Worm (Caenorhabditis elegans) whole organism, midembryonic: ENCODE data around the gene F48G7.10.

Experiments
- T22C8.4 ChIP-seq: fragments of 200-800 bp; sonication (Bioruptor generic); IDR thresholded peaks from 2 replicates; pipeline ENCODE4 v1.3.6; 2022; ENCODE audit warnings: missing genetic modification characterization, missing compliant biosample characterization
- cog-1 ChIP-seq: sonication (generic microtip); optimal IDR thresholded peaks from 2 replicates; lab custom pipeline; 2016; ENCODE audit warnings: missing genetic modification characterization, missing compliant biosample characterization
- flt-1 ChIP-seq: fragments of 200-800 bp; sonication (Bioruptor generic); IDR thresholded peaks from 2 replicates; pipeline ENCODE4 v1.3.6; 2022; ENCODE audit warnings: missing genetic modification characterization, missing compliant biosample characterization
- klf-2 ChIP-seq: fragments of 200-800 bp; sonication (Bioruptor generic); conservative IDR thresholded peaks from 2 replicates; pipeline ENCODE4 v1.3.6; 2022; ENCODE audit warnings: missing genetic modification reagents, missing genetic modification characterization, missing compliant biosample characterization
- med-1 ChIP-seq: sonication (generic microtip); optimal IDR thresholded peaks from 2 replicates; lab custom pipeline; 2017; ENCODE audit warnings: missing genetic modification characterization, mild to moderate bottlenecking, missing compliant biosample characterization, antibody characterized with exemption, missing genetic modification reagents; ENCODE audit not compliant: insufficient read depth
- ref-1 ChIP-seq: fragments of 200-800 bp; sonication (Bioruptor generic); conservative IDR thresholded peaks from 2 replicates; pipeline ENCODE4 v1.3.6; 2022; ENCODE audit warnings: missing genetic modification reagents, missing genetic modification characterization, missing compliant biosample characterization
- tab-1 ChIP-seq: fragments of 200-800 bp; sonication (Bioruptor generic); IDR thresholded peaks from 2 replicates; pipeline ENCODE4 v1.3.6; 2022; ENCODE audit warnings: missing genetic modification characterization, missing compliant biosample characterization
- ztf-23 ChIP-seq: fragments of 200-800 bp; sonication (Bioruptor generic); IDR thresholded peaks from 2 replicates; pipeline ENCODE4 v1.3.6; 2022; ENCODE audit warnings: missing genetic modification reagents, missing genetic modification characterization, missing compliant biosample characterization
- ztf-29 ChIP-seq: fragments of 200-800 bp; sonication (Bioruptor generic); IDR thresholded peaks from 2 replicates; pipeline ENCODE4 v1.3.6; 2022; ENCODE audit warnings: missing genetic modification reagents, missing genetic modification characterization, missing compliant biosample characterization

F48G7.10 gene

DNA sequence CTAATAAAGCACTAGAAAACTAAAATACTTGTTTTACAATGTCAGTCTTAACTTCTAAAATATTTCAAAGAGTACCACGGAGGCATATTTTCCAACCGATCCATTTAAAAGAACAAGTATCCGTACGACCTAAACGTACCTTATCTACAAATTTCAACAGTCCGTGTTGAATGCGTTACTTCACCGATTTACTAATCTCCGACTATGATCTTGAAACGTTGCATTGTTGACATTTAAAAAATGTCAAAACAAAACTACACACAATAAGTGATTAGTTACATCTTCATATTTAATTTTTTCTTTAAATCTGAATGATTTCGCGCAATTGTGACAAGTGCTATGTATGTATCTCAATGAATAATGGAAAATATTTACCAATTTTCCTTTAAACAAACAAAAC is 36.9 kb downstream of the F48G7.10 start:
- TF ChIP-seq cog-1 (tag; lab: Kevin White, UChicago) (no peak), med-1 (GFP tag; lab: Kevin White, UChicago) (no peak), ztf-23 (GFP tag; lab: Robert Waterston, UW) (no peak), tab-1 (GFP tag; lab: Robert Waterston, UW) (no peak), ztf-29 (GFP tag; lab: Robert Waterston, UW) (no peak), T22C8.4 (GFP tag; lab: Robert Waterston, UW) (no peak), flt-1 (GFP tag; lab: Robert Waterston, UW) (no peak), ref-1 (GFP tag; lab: Robert Waterston, UW) (no peak), klf-2 (GFP tag; lab: Robert Waterston, UW) (no peak)

DNA sequence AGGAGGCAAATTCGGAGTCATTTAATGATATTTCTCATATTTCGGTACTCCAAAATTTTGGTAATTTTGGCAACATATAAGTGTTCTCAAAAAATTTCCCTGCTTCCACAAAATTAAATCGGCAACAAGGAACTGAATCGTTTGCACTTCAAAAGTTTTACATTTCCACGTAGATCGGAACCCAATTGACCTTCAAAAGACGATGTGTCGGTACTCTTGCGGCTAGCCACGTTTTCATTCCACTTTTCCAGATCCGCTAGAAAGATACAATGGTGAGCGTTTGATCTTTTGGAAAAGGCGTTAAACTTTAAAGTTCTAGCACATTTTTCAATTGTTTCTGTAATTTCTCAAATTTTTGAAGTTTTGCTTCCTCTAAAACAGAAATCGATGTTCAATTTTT is 37.8 kb downstream of the F48G7.10 start:
- no peak for TF ChIP-seq T22C8.4 (GFP tag; lab: Robert Waterston, UW)
- no peak for TF ChIP-seq klf-2 (GFP tag; lab: Robert Waterston, UW)
- TF ChIP-seq tab-1 (GFP tag; lab: Robert Waterston, UW) = no peak
- no peak for TF ChIP-seq ztf-29 (GFP tag; lab: Robert Waterston, UW)
- TF ChIP-seq cog-1 (tag; lab: Kevin White, UChicago) = no peak
- no peak for TF ChIP-seq ztf-23 (GFP tag; lab: Robert Waterston, UW)
- no peak for TF ChIP-seq ref-1 (GFP tag; lab: Robert Waterston, UW)
- no peak for TF ChIP-seq med-1 (GFP tag; lab: Kevin White, UChicago)
- TF ChIP-seq flt-1 (GFP tag; lab: Robert Waterston, UW) = no peak

DNA sequence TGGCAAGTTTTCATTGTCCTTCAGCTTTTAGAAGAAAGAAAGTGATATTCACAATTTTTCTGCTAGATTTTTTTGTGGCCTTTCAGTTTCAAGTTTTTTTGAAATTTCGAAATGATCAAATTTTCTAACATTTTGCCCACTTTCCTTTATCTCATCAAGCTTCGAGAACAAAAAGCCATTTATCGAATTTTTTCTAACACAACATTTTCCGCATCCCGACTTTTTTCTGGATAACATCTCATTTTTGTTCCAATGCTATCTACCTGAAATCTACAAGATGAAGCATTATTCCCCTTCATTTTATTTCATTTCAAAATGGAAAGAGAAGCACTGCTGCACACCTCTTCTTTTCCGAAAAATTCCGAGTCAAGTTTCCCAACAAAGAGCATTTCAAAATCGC is 41.8 kb downstream of the F48G7.10 start, which contains the start of gene ZK488.5:
ZK488.5 (plus strand) TSS at position 301 of the 400 bp plus-strand sequence.
- TF ChIP-seq T22C8.4 (GFP tag; lab: Robert Waterston, UW) (no peak), ref-1 (GFP tag; lab: Robert Waterston, UW) (no peak), med-1 (GFP tag; lab: Kevin White, UChicago) (no peak), cog-1 (tag; lab: Kevin White, UChicago) (no peak), ztf-23 (GFP tag; lab: Robert Waterston, UW) (no peak), ztf-29 (GFP tag; lab: Robert Waterston, UW) (no peak), klf-2 (GFP tag; lab: Robert Waterston, UW) (no peak), flt-1 (GFP tag; lab: Robert Waterston, UW) (no peak), tab-1 (GFP tag; lab: Robert Waterston, UW) (no peak)

DNA sequence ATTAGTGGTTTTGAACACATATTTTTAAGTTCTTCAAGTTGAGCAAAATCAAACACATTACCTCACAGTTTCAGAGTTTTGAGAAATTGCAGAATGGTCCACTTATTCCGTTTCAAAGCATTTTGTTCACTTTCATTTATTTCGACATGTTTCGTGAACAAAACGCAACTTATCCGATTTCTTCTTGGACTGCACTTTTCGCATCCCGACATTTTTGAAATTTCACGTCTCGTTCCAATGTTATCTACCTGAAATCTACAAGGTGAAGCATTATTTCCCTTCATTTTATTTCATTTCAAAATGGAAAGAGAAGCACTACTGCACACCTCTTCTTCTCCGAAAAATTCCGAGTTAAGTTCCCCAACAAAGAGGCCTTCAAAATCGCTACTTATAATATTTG is 44.6 kb downstream of the F48G7.10 start, which contains the start of gene ZK488.6:
ZK488.6 (plus strand) TSS at position 301 of the 400 bp plus-strand sequence.
- no peak for TF ChIP-seq ztf-23 (GFP tag; lab: Robert Waterston, UW)
- TF ChIP-seq flt-1 (GFP tag; lab: Robert Waterston, UW) = no peak
- TF ChIP-seq ref-1 (GFP tag; lab: Robert Waterston, UW) = no peak
- TF ChIP-seq ztf-29 (GFP tag; lab: Robert Waterston, UW) = no peak
- TF ChIP-seq cog-1 (tag; lab: Kevin White, UChicago) = no peak
- TF ChIP-seq tab-1 (GFP tag; lab: Robert Waterston, UW) = no peak

DNA sequence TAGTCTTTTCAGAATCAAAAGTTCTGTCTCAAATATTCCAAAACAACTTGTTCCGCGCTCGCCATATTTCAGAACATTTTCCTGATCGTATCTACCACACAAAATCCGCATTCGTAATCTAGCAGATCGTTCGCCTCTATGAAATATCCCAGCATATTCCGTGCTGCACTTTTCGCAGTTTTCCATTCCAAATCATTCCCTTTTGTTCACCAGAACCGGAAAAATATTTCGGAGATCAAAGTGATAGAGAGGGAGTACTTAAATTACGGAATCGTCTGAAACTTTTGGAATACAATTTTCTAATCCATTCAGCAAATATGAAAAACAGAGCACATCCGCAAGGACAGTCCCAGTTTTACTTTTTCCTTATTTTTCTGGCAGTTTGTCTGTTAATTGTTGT is 46.9 kb downstream of the F48G7.10 start, which contains the start of gene K06H6.1:
K06H6.1 (plus strand) TSS at position 301 of the 400 bp plus-strand sequence.
- no peak for TF ChIP-seq T22C8.4 (GFP tag; lab: Robert Waterston, UW)
- TF ChIP-seq klf-2 (GFP tag; lab: Robert Waterston, UW) = no peak
- no peak for TF ChIP-seq cog-1 (tag; lab: Kevin White, UChicago)
- TF ChIP-seq ztf-23 (GFP tag; lab: Robert Waterston, UW) = no peak
- no peak for TF ChIP-seq ztf-29 (GFP tag; lab: Robert Waterston, UW)
- TF ChIP-seq ref-1 (GFP tag; lab: Robert Waterston, UW) = no peak
- TF ChIP-seq flt-1 (GFP tag; lab: Robert Waterston, UW) = no peak
- TF ChIP-seq tab-1 (GFP tag; lab: Robert Waterston, UW) = no peak
- TF ChIP-seq med-1 (GFP tag; lab: Kevin White, UChicago) = no peak

DNA sequence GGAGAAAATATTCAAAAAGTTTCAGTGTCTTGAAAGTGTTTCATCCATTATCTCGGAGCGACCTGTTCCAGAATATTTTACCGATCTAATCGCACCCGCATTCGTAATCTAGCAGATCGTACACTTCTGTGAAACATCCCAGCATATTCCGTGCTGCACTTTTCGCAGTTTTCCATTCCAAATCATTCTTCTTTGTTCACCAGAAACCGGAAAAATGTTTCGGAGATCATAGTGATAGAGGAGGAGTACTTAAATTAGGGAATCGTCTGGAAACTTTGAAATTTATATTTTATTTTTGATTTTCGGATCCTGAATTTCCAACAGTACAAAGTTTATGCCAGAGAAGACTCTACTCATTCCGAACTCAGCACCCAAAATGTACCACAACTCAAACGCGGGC is 49.3 kb downstream of the F48G7.10 start, which contains the start of gene K06H6.2:
K06H6.2 (plus strand) TSS at position 301 of the 400 bp plus-strand sequence.
- TF ChIP-seq flt-1 (GFP tag; lab: Robert Waterston, UW) = no peak
- no peak for TF ChIP-seq med-1 (GFP tag; lab: Kevin White, UChicago)
- TF ChIP-seq ref-1 (GFP tag; lab: Robert Waterston, UW) = no peak
- TF ChIP-seq tab-1 (GFP tag; lab: Robert Waterston, UW) = no peak
- TF ChIP-seq klf-2 (GFP tag; lab: Robert Waterston, UW) = no peak
- TF ChIP-seq ztf-23 (GFP tag; lab: Robert Waterston, UW) = no peak
- TF ChIP-seq T22C8.4 (GFP tag; lab: Robert Waterston, UW) = no peak
- TF ChIP-seq cog-1 (tag; lab: Kevin White, UChicago) = no peak
- no peak for TF ChIP-seq ztf-29 (GFP tag; lab: Robert Waterston, UW)
